Fruit fly (Drosophila melanogaster): ENCODE data around the gene Acp95EF.
A peak's percentile ranks its signal among the peaks of the same experiment; 100 is the strongest.

Gene Acp95EF

dm6 chr3R:24230423-24231205, 1.8 kb downstream of the Acp95EF start, which contains the start of gene mask (continued):
- TF ChIP-seq Hsf (GFP tag; optimal IDR thresholded peaks at IDR 0.05), result peak; percentile 84
- peak; percentile 90 for TF ChIP-seq Sry-δ (GFP tag; optimal IDR thresholded peaks at IDR 0.05)
- no peak for TF ChIP-seq Lpt (GFP tag; optimal IDR thresholded peaks at IDR 0.05)
- TF ChIP-seq CG17328 (GFP tag; IDR thresholded peaks at IDR 0.05), result peak; percentile 79
- TF ChIP-seq Fer1 (GFP tag; optimal IDR thresholded peaks at IDR 0.05), result peak; percentile 72
- 0 out of 3 replicates have a peak, but pooled peaks have one; percentile 24 for TF ChIP-seq CG11695 (GFP tag; IDR thresholded peaks at IDR 0.05)
- peak; percentile 82 for TF ChIP-seq Fer2 (tag; optimal IDR thresholded peaks at IDR 0.05)
- TF ChIP-seq Hmx (GFP tag; optimal IDR thresholded peaks at IDR 0.05), result peak; percentile 27
- TF ChIP-seq sob (GFP tag; IDR thresholded peaks at IDR 0.05), result peak; percentile 86
- TF ChIP-seq dm (GFP tag; optimal IDR thresholded peaks at IDR 0.05), result peak; percentile 77
- TF ChIP-seq Kr (GFP tag; optimal IDR thresholded peaks at IDR 0.05), result peak; percentile 68
- peak; percentile 59 for TF ChIP-seq dmrt11E (tag; optimal IDR thresholded peaks at IDR 0.05)
- TF ChIP-seq sr (GFP tag; IDR thresholded peaks at IDR 0.05), result peak; percentile 83
- TF ChIP-seq CG17912 (GFP tag; optimal IDR thresholded peaks at IDR 0.05), result peak; percentile 95
- TF ChIP-seq disco-r (GFP tag; optimal IDR thresholded peaks at IDR 0.05), result peak; percentile 73
- no peak for TF ChIP-seq TFAM (GFP tag; optimal IDR thresholded peaks at IDR 0.05)
- peak; percentile 40; the same call in 1 of the 2 replicates for TF ChIP-seq gt (GFP tag; IDR thresholded peaks at IDR 0.05)
- peak; percentile 37 for TF ChIP-seq CG1647 (GFP tag; optimal IDR thresholded peaks at IDR 0.05)
- TF ChIP-seq CG7556 (GFP tag; optimal IDR thresholded peaks at IDR 0.05), result peak; percentile 19
- TF ChIP-seq so (GFP tag; IDR thresholded peaks at IDR 0.05), result peak; percentile 69; the same call in 1 of the 3 replicates
- peak; percentile 72 for TF ChIP-seq CG13624 (GFP tag; optimal IDR thresholded peaks at IDR 0.05)
- peak; percentile 81 for TF ChIP-seq Dbx (GFP tag; IDR thresholded peaks at IDR 0.05)
- peak; percentile 25 for TF ChIP-seq fd64A (GFP tag; optimal IDR thresholded peaks at IDR 0.05)
- peak; percentile 74 for TF ChIP-seq NK7.1 (GFP tag; optimal IDR thresholded peaks at IDR 0.05)
- TF ChIP-seq CG1233 (GFP tag; optimal IDR thresholded peaks at IDR 0.05), result peak; percentile 86
- TF ChIP-seq CG3995 (GFP tag; optimal IDR thresholded peaks at IDR 0.05), result peak; percentile 71
- peak; percentile 73 for TF ChIP-seq CG16863 (GFP tag; optimal IDR thresholded peaks at IDR 0.05)
- TF ChIP-seq Hmr (GFP tag; optimal IDR thresholded peaks at IDR 0.05), result peak; percentile 86
- TF ChIP-seq B-H2 (GFP tag; optimal IDR thresholded peaks at IDR 0.05), result peak; percentile 91
- peak; percentile 80 for TF ChIP-seq Dad (GFP tag; optimal IDR thresholded peaks at IDR 0.05)
- TF ChIP-seq CG10321 (GFP tag; IDR thresholded peaks at IDR 0.05), result peak; percentile 96
- TF ChIP-seq dysf (GFP tag; IDR thresholded peaks at IDR 0.05), result peak; percentile 65; the same call in 2 of the 3 replicates
- TF ChIP-seq fru (optimal IDR thresholded peaks at IDR 0.05), result no peak
- peak; percentile 55 for TF ChIP-seq amos (GFP tag; IDR thresholded peaks at IDR 0.05; ENCODE audit: partially characterized antibody)
- TF ChIP-seq CrebB (tag; optimal IDR thresholded peaks at IDR 0.05), result peak; percentile 85
- TF ChIP-seq sd (tag; optimal IDR thresholded peaks at IDR 0.05), result no peak
- peak; percentile 59 for TF ChIP-seq stwl (tag; optimal IDR thresholded peaks at IDR 0.05)
- no peak for TF ChIP-seq CG13287 (GFP tag; IDR thresholded peaks at IDR 0.05; ENCODE audit: partially characterized antibody)
- TF ChIP-seq az2 (GFP tag; optimal IDR thresholded peaks at IDR 0.05), result peak; percentile 46
- TF ChIP-seq CG6765 (GFP tag; optimal IDR thresholded peaks at IDR 0.05), result peak; percentile 87
- peak; percentile 55; the same call in 1 of the 2 replicates for TF ChIP-seq CG11696 (GFP tag; IDR thresholded peaks at IDR 0.05)
- peak; percentile 74 for TF ChIP-seq p53 (GFP tag; optimal IDR thresholded peaks at IDR 0.05)
- no peak; the same call in 2 of the 3 replicates for TF ChIP-seq vnd (GFP tag; IDR thresholded peaks at IDR 0.05; ENCODE audit: partially characterized antibody)
- TF ChIP-seq BtbVII (GFP tag; optimal IDR thresholded peaks at IDR 0.05), result peak; percentile 76
- TF ChIP-seq ken (GFP tag; IDR thresholded peaks at IDR 0.05), result peak; percentile 82
- TF ChIP-seq Sin3A (optimal IDR thresholded peaks at IDR 0.05), result peak; percentile 43
- peak; percentile 91 for TF ChIP-seq caup (GFP tag; optimal IDR thresholded peaks at IDR 0.05; ENCODE audit: severe bottlenecking)
- peak; percentile 82 for TF ChIP-seq crc (GFP tag; optimal IDR thresholded peaks at IDR 0.05)
- peak; percentile 67 for TF ChIP-seq Hand (GFP tag; optimal IDR thresholded peaks at IDR 0.05)
- TF ChIP-seq CG6654 (GFP tag; optimal IDR thresholded peaks at IDR 0.05), result peak; percentile 51

Measured in whole organism, embryonic.